Worm (Caenorhabditis elegans) whole organism, L1 larva: ENCODE measurements around the gene T05C7.9.

Experiments
- efl-3 ChIP-seq: fragments of 200-800 bp; sonication (Bioruptor generic); optimal IDR thresholded peaks from 2 replicates; lab custom pipeline; 2018; ENCODE audit warnings: mild to moderate bottlenecking, missing genetic modification characterization, missing compliant biosample characterization
- elt-3 ChIP-seq, 6 experiments: fragments of 150-350 bp in 1 of 6; sonication (generic microtip); optimal IDR thresholded peaks; 2 replicates each; lab custom pipeline; 2017 to 2018; ENCODE audit warnings: missing biosample characterization in 6 of 6, missing genetic modification characterization in 6 of 6, inconsistent platforms in 1 of 6
- ets-5 ChIP-seq: fragments of 200-800 bp; sonication (Bioruptor generic); IDR thresholded peaks from 2 replicates; pipeline ENCODE4 v1.3.6; 2022; ENCODE audit warnings: missing genetic modification characterization, missing compliant biosample characterization
- lin-14 ChIP-seq: fragments of 200-800 bp; sonication (Bioruptor generic); optimal IDR thresholded peaks from 2 replicates; lab custom pipeline; 2018; ENCODE audit warnings: mild to moderate bottlenecking, missing genetic modification characterization, moderate library complexity, missing compliant biosample characterization
- nhr-77 ChIP-seq: fragments of 150-350 bp; optimal IDR thresholded peaks from 2 replicates; lab custom pipeline; 2014; ENCODE audit warnings: missing biosample characterization, missing genetic modification characterization
- nhr-85 ChIP-seq: sonication (generic microtip); peaks from one replicate; lab custom pipeline; 2016; ENCODE audit warnings: missing genetic modification characterization, inconsistent platforms, missing compliant biosample characterization

The T05C7.9 gene

ce11 chrIV:128525-128924 lies 49.4 kb downstream of the T05C7.9 start:
- TF ChIP-seq nhr-77 (tag; lab: Kevin White, UChicago) (no peak), efl-3 (GFP tag; lab: Kevin White, UChicago) (no peak), nhr-85 (peak; percentile 27), elt-3 (tag; optimal IDR thresholded peaks at IDR 0.05; lab: Kevin White, UChicago) (no peak), ets-5 (no peak), lin-14 (GFP tag; lab: Kevin White, UChicago) (peak; percentile 58)
